Fruit fly (Drosophila melanogaster) whole organism: ENCODE results near the gene ttk.
A peak's percentile ranks its signal among the peaks of the same experiment; 100 is the strongest.

ENCODE experiments used
- CG8478 ChIP-seq: fragments of >200 bp; optimal IDR thresholded peaks from 2 replicates; lab custom pipeline; 2018; ENCODE audit warnings: inconsistent platforms
- Dll ChIP-seq: fragments of >200 bp; optimal IDR thresholded peaks from 2 replicates; lab custom pipeline; 2017
- EcR ChIP-seq, 2 experiments: fragments of >200 bp; optimal IDR thresholded peaks; 2 replicates each; lab custom pipeline; 2017; ENCODE audit warnings: missing biosample characterization in 2 of 2, missing genetic modification characterization in 2 of 2, missing genetic modification reagents in 2 of 2
- pan ChIP-seq: fragments of >200 bp; optimal IDR thresholded peaks from 2 replicates; lab custom pipeline; 2017
- psq ChIP-seq: fragments of >200 bp; optimal IDR thresholded peaks from 2 replicates; lab custom pipeline; 2017
- usp ChIP-seq: fragments of >200 bp; optimal IDR thresholded peaks from 2 replicates; lab custom pipeline; 2017; ENCODE audit warnings: missing biosample characterization, missing genetic modification characterization, mixed read lengths

Gene ttk

DNA sequence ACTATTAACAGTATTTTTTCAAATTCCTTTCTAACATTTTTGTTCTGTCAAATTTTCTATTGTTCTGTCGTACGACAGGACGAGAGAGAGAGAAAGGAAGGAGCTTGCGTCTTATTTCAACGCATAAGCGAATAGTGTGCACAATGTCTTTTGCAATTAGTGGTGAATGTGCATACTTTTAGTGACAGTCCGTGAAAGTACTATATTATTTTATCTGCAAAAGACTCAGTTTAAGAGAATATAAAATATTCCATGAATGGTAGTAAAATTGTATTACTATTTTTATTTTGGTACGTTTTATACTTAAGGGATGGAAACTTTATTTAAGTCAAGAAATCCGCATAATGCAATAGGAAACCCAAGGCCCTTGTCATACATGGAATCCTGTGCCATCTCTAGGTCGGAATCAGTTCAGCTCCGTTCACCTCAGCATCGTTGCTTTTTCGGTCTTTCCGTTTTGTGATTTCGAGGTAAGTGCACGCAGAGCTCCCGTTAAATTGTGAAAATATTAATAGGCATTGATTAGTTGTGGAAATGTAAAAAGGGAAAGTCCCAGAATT is 24.5 kb downstream of the ttk start, which contains the start of gene eEF1alpha2:
Gene eEF1alpha2 (plus strand): TSS at position 409 of the 560 bp plus-strand sequence.
- no peak for TF ChIP-seq Dll (lab: Kevin White, UChicago)
- TF ChIP-seq usp = no peak
- no peak for TF ChIP-seq EcR (GFP tag; optimal IDR thresholded peaks at IDR 0.05; lab: Kevin White, UChicago)

DNA sequence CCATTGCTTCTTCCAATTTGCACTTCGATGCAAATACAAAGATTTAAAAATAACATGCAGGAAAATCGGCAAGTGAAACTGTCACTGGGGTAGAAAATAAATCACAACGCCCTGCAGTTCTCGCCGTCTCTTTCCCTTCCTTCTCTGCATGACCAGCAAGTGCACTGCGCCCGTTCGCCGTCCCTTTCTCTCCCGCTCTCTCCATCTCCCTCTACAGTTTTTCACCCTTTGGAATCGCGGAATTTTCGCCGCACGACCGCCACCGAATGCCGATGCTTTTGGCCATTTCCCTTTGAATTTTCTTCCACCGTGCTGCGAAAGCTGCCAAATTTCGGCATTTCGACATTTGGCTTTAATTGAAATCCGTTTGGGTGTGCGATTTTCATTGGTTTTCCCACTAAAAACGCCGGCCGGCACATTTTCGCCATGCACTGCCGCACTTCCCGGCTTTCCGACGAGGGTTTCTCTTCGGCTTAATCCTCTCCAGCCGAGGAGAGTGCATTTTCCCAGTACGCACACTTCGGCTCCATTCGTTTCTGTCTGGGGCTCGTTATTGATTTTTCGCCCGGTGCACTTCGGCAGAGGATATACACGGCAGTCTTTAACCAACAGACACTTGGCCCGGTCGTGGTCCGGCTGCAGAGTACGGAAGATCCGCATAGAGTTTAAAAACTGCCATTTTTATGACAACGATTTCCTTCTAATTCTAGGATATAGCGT is 25.6 kb downstream of the ttk start:
- TF ChIP-seq psq (lab: Kevin White, UChicago) = no peak
- no peak for TF ChIP-seq Dll (lab: Kevin White, UChicago)
- no peak for TF ChIP-seq CG8478 (lab: Kevin White, UChicago)
- no peak for TF ChIP-seq pan
- TF ChIP-seq usp = no peak
- no peak for TF ChIP-seq EcR (GFP tag; optimal IDR thresholded peaks at IDR 0.05; lab: Kevin White, UChicago)

DNA sequence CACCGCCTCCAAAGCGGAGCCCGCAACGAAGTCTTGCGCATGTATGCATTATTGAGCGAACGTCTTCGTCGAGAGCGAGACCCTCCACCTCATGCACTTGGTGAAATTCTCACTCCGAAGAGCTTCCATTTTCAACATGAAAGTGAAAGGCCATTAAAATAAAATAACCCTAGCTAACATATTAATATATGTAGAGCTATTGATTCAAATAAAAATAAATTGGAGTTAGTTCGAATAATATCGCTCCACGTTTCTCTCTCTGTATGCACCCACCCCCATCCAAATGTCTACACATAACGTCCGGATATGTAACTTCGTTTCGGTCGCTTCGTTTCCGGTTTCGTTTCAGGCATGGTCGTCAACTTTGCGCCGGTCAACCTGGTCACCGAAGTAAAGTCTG is 27.6 kb downstream of the ttk start:
- TF ChIP-seq psq (lab: Kevin White, UChicago) = no peak
- no peak for TF ChIP-seq usp
- no peak for TF ChIP-seq CG8478 (lab: Kevin White, UChicago)
- TF ChIP-seq Dll (lab: Kevin White, UChicago) = no peak
- no peak for TF ChIP-seq pan
- TF ChIP-seq EcR (GFP tag; optimal IDR thresholded peaks at IDR 0.05; lab: Kevin White, UChicago) = no peak

DNA sequence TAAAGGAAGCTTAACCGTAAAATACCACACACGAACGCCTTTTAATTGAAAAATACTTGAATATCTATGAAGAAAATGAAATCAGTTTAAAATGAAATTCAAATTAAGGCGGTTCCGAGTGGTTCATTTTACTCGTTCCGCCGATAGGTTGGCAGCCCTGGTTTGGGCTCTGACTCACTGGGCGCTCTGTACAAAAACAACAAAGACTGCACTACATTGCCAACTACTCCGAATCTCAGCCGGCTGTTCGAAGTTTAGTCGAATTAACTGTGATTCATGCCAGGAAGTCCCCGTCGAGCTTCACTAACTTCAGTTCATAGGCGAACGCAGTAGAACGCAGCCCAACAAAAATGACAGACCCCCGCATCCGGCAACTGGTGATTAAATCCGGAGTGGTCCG is 29.6 kb downstream of the ttk start, which contains the start of gene Tbca:
Gene Tbca (plus strand): TSS at position 212 of the 400 bp plus-strand sequence.
- no peak for TF ChIP-seq EcR (GFP tag; optimal IDR thresholded peaks at IDR 0.05; lab: Kevin White, UChicago)
- TF ChIP-seq Dll (lab: Kevin White, UChicago) = no peak
- no peak for TF ChIP-seq CG8478 (lab: Kevin White, UChicago)
- no peak for TF ChIP-seq psq (lab: Kevin White, UChicago)
- TF ChIP-seq usp = no peak
- TF ChIP-seq pan = no peak

DNA sequence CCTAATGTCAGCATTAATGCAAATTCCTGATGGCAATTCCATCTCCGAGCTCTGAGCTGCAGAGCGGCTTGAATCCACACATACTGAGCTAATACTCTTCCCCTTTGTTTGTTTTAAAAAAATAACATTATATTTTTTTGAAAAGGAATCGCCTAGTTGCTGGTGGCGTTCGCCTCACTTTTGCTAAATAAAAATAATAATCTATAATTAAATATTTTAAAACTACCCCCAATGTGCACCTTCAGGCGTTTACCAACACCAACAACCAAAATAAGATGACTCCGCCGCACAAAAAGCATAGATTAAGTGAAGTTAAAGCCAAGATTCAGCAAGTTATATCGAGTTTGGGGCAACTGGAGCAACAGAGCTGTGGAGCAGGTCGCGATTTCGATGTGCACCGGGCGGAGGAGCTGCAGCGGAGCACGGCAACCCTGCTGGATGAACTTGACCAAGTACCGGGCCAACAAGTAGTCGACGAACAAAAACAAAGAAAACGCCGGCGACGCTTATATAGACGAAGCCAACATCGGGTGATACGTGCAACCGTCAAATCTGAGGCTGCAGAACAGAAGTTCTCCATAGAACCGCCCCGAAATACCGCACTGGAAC is 30.5 kb downstream of the ttk start, which contains the start of gene CG1896:
Gene CG1896 (plus strand): TSS at position 239 of the 609 bp plus-strand sequence.
- no peak for TF ChIP-seq Dll (lab: Kevin White, UChicago)
- no peak for TF ChIP-seq psq (lab: Kevin White, UChicago)
- TF ChIP-seq CG8478 (lab: Kevin White, UChicago) = no peak
- TF ChIP-seq pan = no peak
- TF ChIP-seq EcR (GFP tag; optimal IDR thresholded peaks at IDR 0.05; lab: Kevin White, UChicago) = no peak
- no peak for TF ChIP-seq usp

DNA sequence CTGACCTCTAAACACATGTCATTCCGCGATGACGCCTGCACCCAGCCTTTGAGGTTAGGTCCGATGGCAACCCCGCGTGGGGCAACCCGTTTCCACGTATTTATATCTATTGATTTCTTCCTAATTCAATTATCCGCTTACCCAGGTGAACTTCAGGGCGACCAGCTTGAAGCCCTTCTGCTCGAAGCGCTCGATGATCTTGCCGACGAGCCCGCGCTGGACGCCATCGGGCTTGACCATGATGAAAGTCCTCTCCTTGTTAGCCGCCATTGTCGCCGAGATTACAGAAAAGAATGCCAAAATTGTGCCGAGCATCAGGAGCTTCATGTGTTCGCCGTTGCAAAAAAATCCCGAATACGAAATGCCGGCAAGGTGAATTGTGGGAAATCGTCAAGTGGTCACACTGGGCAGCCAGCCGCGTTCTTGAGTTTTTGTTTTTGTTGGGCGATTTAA is 32.0 kb downstream of the ttk start, which contains the start of gene awd:
Gene awd (minus strand): TSS at position 449 of the 453 bp plus-strand sequence.
- TF ChIP-seq CG8478 (lab: Kevin White, UChicago) (no peak), EcR (GFP tag; optimal IDR thresholded peaks at IDR 0.05; lab: Kevin White, UChicago) (no peak), usp (no peak), pan (no peak)

DNA sequence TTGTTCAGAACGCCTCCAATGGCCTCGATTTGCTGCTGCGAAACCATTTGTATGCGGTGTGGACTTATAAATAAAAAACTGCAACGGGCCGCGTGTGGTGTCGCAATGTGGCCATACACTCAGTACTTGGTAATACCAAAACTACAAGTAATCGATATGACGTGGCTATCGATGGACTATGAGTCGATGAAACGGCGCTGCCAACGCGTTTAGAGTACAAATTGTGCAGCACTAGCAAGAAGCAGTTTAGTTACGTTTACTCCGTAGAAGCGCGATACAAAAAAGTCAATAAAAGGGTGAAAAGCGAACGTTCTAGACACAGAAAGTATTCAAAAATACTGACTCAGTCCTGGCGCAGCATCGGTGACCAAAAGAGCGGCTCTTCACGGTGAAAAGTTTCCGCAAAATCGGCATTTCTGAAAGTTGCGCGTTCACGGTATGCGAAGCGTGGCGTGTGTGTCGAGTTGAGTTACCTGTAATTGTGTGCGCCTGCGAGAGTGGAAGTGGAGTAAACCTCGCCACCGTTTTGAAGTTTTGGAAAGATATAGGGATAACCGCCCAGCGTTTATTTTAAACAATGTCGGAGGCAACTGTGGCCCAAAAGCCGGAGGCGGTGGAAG is 33.9 kb downstream of the ttk start, which contains the start of the genes nero and CG1910:
Gene nero (minus strand): TSS at position 130 of the 620 bp plus-strand sequence.
Gene CG1910 (plus strand): TSS at position 215 of the 620 bp plus-strand sequence.
- TF ChIP-seq CG8478 (lab: Kevin White, UChicago) (no peak), usp (no peak), EcR (GFP tag; optimal IDR thresholded peaks at IDR 0.05; lab: Kevin White, UChicago) (no peak), psq (lab: Kevin White, UChicago) (no peak), Dll (lab: Kevin White, UChicago) (no peak), pan (no peak)

DNA sequence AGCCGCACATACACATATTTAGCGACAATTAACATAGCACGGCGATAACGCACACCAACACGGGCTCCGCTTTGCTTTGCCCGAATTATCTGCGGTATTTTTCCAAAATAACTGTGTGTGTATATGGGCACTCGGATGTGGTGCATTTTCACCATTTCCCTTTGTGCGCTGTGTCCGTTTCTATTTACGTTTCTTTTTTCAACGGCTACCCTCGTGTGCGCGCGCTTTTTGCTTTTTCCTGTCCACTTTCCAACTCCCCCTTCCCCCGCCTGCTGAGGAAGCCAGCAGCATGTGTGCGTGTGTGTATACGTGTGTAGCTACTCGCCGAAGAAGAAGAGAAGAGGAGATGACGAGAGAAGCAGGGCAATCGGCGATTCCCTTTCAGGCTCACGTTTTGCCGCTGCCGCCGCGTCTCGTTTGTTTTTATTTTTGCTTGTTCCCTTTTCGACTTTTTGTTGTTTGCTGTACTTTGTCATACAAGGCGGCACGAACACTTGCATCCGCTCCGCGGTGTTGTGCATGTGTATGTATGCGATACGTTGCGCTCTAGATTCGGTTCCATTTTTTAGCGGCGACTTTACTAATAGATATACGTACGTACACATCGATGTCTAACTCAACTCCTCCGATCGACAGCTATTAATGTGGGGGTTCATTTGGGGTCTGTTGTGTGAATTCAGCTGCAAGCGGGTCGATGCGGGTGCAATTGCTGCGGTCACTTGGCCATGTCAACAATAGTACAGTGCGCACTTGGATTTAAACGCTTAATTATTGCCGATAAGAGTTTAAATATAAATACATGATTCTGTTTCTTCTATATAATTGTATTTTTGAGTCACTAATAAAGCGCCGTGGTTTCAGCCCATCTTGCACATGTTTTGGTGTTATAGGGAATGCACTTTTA is 34.7 kb downstream of the ttk start:
- no peak for TF ChIP-seq pan
- TF ChIP-seq usp = no peak
- peak; percentile 68 for TF ChIP-seq CG8478 (lab: Kevin White, UChicago)
- peak; percentile 60 for TF ChIP-seq psq (lab: Kevin White, UChicago)
- no peak for TF ChIP-seq Dll (lab: Kevin White, UChicago)
- no peak for TF ChIP-seq EcR (GFP tag; optimal IDR thresholded peaks at IDR 0.05; lab: Kevin White, UChicago)

DNA sequence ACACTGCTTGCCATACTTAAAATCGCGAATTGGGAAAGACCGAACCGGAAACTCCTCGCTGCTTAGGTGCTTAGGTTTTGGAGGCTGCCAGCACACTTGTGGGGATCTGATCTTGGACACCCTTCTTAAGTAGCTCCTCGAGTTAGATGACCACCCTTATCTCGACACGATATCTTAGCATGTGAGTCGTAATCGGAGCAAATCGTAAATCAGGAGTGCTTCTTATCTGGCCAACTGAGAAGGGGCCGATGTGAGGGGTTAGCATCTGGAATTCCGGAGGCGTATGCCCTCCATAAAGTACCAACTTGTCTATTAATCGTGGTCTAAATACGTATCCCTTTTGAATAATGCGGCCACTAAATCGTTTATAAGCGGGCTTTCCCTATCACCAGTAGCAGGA is 40.9 kb downstream of the ttk start, which contains the start of gene salt:
Gene salt (minus strand): TSS at position 101 of the 400 bp plus-strand sequence.
- TF ChIP-seq Dll (lab: Kevin White, UChicago) (no peak), CG8478 (lab: Kevin White, UChicago) (no peak), psq (lab: Kevin White, UChicago) (no peak), usp (no peak), EcR (GFP tag; optimal IDR thresholded peaks at IDR 0.05; lab: Kevin White, UChicago) (no peak), pan (no peak)

DNA sequence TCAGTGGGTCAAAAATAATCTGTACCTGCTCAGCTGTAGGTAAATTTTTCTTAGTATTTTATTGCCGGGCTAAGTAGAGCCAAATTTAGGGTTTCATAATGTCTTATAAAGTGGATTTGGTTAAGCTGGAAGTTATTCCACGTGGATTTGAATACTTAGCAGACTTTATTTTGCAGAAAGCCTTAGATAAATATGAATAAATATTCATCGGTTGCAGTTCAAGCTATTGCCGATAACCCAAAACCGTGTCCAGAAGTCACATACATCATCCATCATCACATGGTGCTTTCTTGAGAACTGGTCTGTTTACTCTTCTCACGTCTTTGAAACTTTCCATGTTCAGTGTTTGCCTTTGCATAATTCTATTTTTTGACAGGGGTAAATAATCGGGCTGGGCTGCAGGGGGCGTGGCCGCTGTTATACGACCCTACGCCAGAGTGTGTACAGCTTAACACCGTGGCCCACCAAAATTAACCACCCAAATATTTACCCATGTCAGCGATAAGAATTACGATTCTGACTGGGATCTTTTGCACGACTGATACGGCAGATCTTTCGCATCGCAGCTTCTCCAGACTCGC is 45.0 kb downstream of the ttk start, which contains the start of gene CG2187:
Gene CG2187 (minus strand): TSS at position 51 of the 581 bp plus-strand sequence.
- TF ChIP-seq pan (no peak), Dll (lab: Kevin White, UChicago) (no peak), usp (no peak), EcR (GFP tag; optimal IDR thresholded peaks at IDR 0.05; lab: Kevin White, UChicago) (no peak), CG8478 (lab: Kevin White, UChicago) (no peak), psq (lab: Kevin White, UChicago) (no peak)
